ENCODE assay signal across 3 fruit fly cellular contexts in genomic region chr3R:29153197-29153644, dm6.
A peak's percentile ranks its signal among the peaks of the same experiment; 100 is the strongest.
TF ChIP-seq lines count a peak whose summit lies in the region.

Gene Slbp (minus strand): TSS chr3R:29153266.
Gene Rpn2 (plus strand): TSS chr3R:29153524.

TF ChIP-seq in whole organism, adult, 20 proteins besides CTCF, POLR2A, EP300 and RAD21 (continued from another document):
- peak; percentile 61 for TF ChIP-seq Clk (GFP tag; optimal IDR thresholded peaks at IDR 0.05; lab: Kevin White, UChicago)
- peak; percentile 75 for TF ChIP-seq Hr96 (GFP tag; optimal IDR thresholded peaks at IDR 0.05; lab: Kevin White, UChicago)

TF ChIP-seq in whole organism, embryonic, 481 proteins besides CTCF, POLR2A, EP300 and RAD21 (continued from another document and continues in another):
- TF ChIP-seq sim (GFP tag; IDR thresholded peaks at IDR 0.05; lab: Robert Waterston, UW) (no peak), MESR4 (GFP tag; optimal IDR thresholded peaks at IDR 0.05; lab: Kevin White, UChicago) (peak; percentile 58), CG11504 (tag; optimal IDR thresholded peaks at IDR 0.05; lab: Kevin White, UChicago) (peak; percentile 51), CG10209 (GFP tag; optimal IDR thresholded peaks at IDR 0.05; lab: Kevin White, UChicago) (peak; percentile 1), CG4730 (GFP tag; IDR thresholded peaks at IDR 0.05; lab: Robert Waterston, UW) (no peak), CG10979 (tag; optimal IDR thresholded peaks at IDR 0.05; lab: Kevin White, UChicago) (peak; percentile 13), tin (GFP tag; optimal IDR thresholded peaks at IDR 0.05; lab: Kevin White, UChicago) (peak; percentile 20), da (GFP tag; optimal IDR thresholded peaks at IDR 0.05; lab: Kevin White, UChicago) (no peak), CG6683 (GFP tag; optimal IDR thresholded peaks at IDR 0.05; lab: Kevin White, UChicago) (peak; percentile 37), CG3163 (GFP tag; optimal IDR thresholded peaks at IDR 0.05; lab: Kevin White, UChicago) (peak; percentile 59), CG1602 (GFP tag; optimal IDR thresholded peaks at IDR 0.05; lab: Kevin White, UChicago) (no peak), CG9817 (tag; optimal IDR thresholded peaks at IDR 0.05; lab: Kevin White, UChicago) (peak; percentile 19), Stat92E (GFP tag; optimal IDR thresholded peaks at IDR 0.05; lab: Kevin White, UChicago) (peak in 1 of 3 experiments; percentile 21), klu (GFP tag; IDR thresholded peaks at IDR 0.05; lab: Robert Waterston, UW) (no peak), ash1 (GFP tag; optimal IDR thresholded peaks at IDR 0.05; lab: Kevin White, UChicago) (no peak), CG8359 (GFP tag; optimal IDR thresholded peaks at IDR 0.05; lab: Kevin White, UChicago; ENCODE audit: borderline replicate concordance) (peak; percentile 66), Hsf (GFP tag; optimal IDR thresholded peaks at IDR 0.05; lab: Kevin White, UChicago) (peak; percentile 64), CG2129 (GFP tag; IDR thresholded peaks at IDR 0.05; lab: Robert Waterston, UW; ENCODE audit: partially characterized antibody) (peak; percentile 93), B-H2 (GFP tag; optimal IDR thresholded peaks at IDR 0.05; lab: Kevin White, UChicago) (peak; percentile 62), btn (GFP tag; optimal IDR thresholded peaks at IDR 0.05; lab: Kevin White, UChicago) (no peak), CG12155 (GFP tag; optimal IDR thresholded peaks at IDR 0.05; lab: Kevin White, UChicago) (peak; percentile 37), CG11456 (GFP tag; IDR thresholded peaks at IDR 0.05; lab: Robert Waterston, UW) (no peak), YL-1 (GFP tag; optimal IDR thresholded peaks at IDR 0.05; lab: Kevin White, UChicago) (peak; percentile 88), amos (GFP tag; IDR thresholded peaks at IDR 0.05; lab: Robert Waterston, UW; ENCODE audit: partially characterized antibody) (peak; percentile 94), sob (GFP tag; IDR thresholded peaks at IDR 0.05; lab: Robert Waterston, UW) (peak; percentile 62), CG14860 (GFP tag; IDR thresholded peaks at IDR 0.05; lab: Robert Waterston, UW; ENCODE audit: partially characterized antibody) (peak; percentile 84), CG12659 (GFP tag; optimal IDR thresholded peaks at IDR 0.05; lab: Kevin White, UChicago) (peak; percentile 82), lola (GFP tag; optimal IDR thresholded peaks at IDR 0.05; lab: Kevin White, UChicago) (peak in 1 of 3 experiments; percentile 25), Sox102F (GFP tag; optimal IDR thresholded peaks at IDR 0.05; lab: Kevin White, UChicago) (no peak), Gsc (GFP tag; IDR thresholded peaks at IDR 0.05; lab: Robert Waterston, UW) (no peak), Fer3 (tag; optimal IDR thresholded peaks at IDR 0.05; lab: Kevin White, UChicago) (peak; percentile 17), hkb (optimal IDR thresholded peaks at IDR 0.05; lab: Kevin White, UChicago) (peak; percentile 82), hkb (GFP tag; IDR thresholded peaks at IDR 0.05; lab: Robert Waterston, UW) (no peak; the same call in 1 of the 2 replicates), psq (GFP tag; optimal IDR thresholded peaks at IDR 0.05; lab: Kevin White, UChicago) (no peak), ttk (GFP tag; IDR thresholded peaks at IDR 0.05; lab: Robert Waterston, UW) (no peak), eve (GFP tag; optimal IDR thresholded peaks at IDR 0.05; lab: Kevin White, UChicago) (no peak), vnd (GFP tag; IDR thresholded peaks at IDR 0.05; lab: Robert Waterston, UW; ENCODE audit: partially characterized antibody) (peak; percentile 87), z (GFP tag; IDR thresholded peaks at IDR 0.05; lab: Robert Waterston, UW) (no peak), mirr (GFP tag; optimal IDR thresholded peaks at IDR 0.05; lab: Kevin White, UChicago) (peak; percentile 29), Ets97D (GFP tag; optimal IDR thresholded peaks at IDR 0.05; lab: Kevin White, UChicago) (peak; percentile 87), run (tag; optimal IDR thresholded peaks at IDR 0.05; lab: Kevin White, UChicago) (no peak), CG4404 (GFP tag; IDR thresholded peaks at IDR 0.05; lab: Robert Waterston, UW) (no peak), kah (GFP tag; optimal IDR thresholded peaks at IDR 0.05; lab: Kevin White, UChicago) (no peak), CG30403 (GFP tag; optimal IDR thresholded peaks at IDR 0.05; lab: Kevin White, UChicago) (peak; percentile 21), CG14014 (GFP tag; IDR thresholded peaks at IDR 0.05; lab: Robert Waterston, UW) (0 out of 2 replicates have a peak, but pooled peaks have one; percentile 25), zfh1 (GFP tag; IDR thresholded peaks at IDR 0.05; lab: Robert Waterston, UW) (no peak), tna (GFP tag; IDR thresholded peaks at IDR 0.05; lab: Robert Waterston, UW; ENCODE audit: partially characterized antibody) (peak; percentile 74), NC2β (GFP tag; optimal IDR thresholded peaks at IDR 0.05; lab: Kevin White, UChicago) (peak; percentile 45), nau (GFP tag; optimal IDR thresholded peaks at IDR 0.05; lab: Kevin White, UChicago) (no peak), knrl (GFP tag; IDR thresholded peaks at IDR 0.05; lab: Robert Waterston, UW; ENCODE audit: partially characterized antibody) (peak; percentile 94), CG3726 (GFP tag; IDR thresholded peaks at IDR 0.05; lab: Robert Waterston, UW) (no peak), CG9215 (GFP tag; IDR thresholded peaks at IDR 0.05; lab: Robert Waterston, UW) (no peak), caup (GFP tag; optimal IDR thresholded peaks at IDR 0.05; lab: Kevin White, UChicago; ENCODE audit: severe bottlenecking) (peak; percentile 10), pan (optimal IDR thresholded peaks at IDR 0.05; lab: Kevin White, UChicago) (no peak), pan (GFP tag; optimal IDR thresholded peaks at IDR 0.05 in 1 of 2, IDR thresholded peaks at IDR 0.05 in 1 of 2) (no peak), CG9727 (GFP tag; optimal IDR thresholded peaks at IDR 0.05; lab: Kevin White, UChicago) (peak; percentile 45), HmgD (GFP tag; optimal IDR thresholded peaks at IDR 0.05; lab: Kevin White, UChicago) (peak; percentile 62), odd (GFP tag; optimal IDR thresholded peaks at IDR 0.05; lab: Kevin White, UChicago) (no peak), Elba2 (GFP tag; optimal IDR thresholded peaks at IDR 0.05; lab: Kevin White, UChicago) (peak; percentile 40), CG13894 (tag; optimal IDR thresholded peaks at IDR 0.05; lab: Kevin White, UChicago) (no peak), Myb (GFP tag; optimal IDR thresholded peaks at IDR 0.05; lab: Kevin White, UChicago) (peak; percentile 82), sima (GFP tag; optimal IDR thresholded peaks at IDR 0.05; lab: Kevin White, UChicago) (no peak), CG17328 (GFP tag; IDR thresholded peaks at IDR 0.05; lab: Robert Waterston, UW) (no peak), sens-2 (GFP tag; IDR thresholded peaks at IDR 0.05; lab: Robert Waterston, UW) (no peak)

TF ChIP-seq in whole organism, prepupa, 60 proteins besides CTCF, POLR2A, EP300 and RAD21 (continued from another document):
- TF ChIP-seq CG6792 (GFP tag; optimal IDR thresholded peaks at IDR 0.05; lab: Kevin White, UChicago) (peak; percentile 23), CG15336 (GFP tag; IDR thresholded peaks at IDR 0.05; lab: Robert Waterston, UW) (no peak), ss (GFP tag; optimal IDR thresholded peaks at IDR 0.05; lab: Kevin White, UChicago) (peak in 1 of 2 experiments; percentile 13), fkh (GFP tag; optimal IDR thresholded peaks at IDR 0.05; lab: Kevin White, UChicago) (peak; percentile 22), CG7368 (GFP tag; optimal IDR thresholded peaks at IDR 0.05; lab: Kevin White, UChicago) (no peak), Hr4 (GFP tag; optimal IDR thresholded peaks at IDR 0.05; lab: Kevin White, UChicago) (no peak), CG10669 (GFP tag; optimal IDR thresholded peaks at IDR 0.05; lab: Kevin White, UChicago) (no peak), CG3919 (GFP tag; optimal IDR thresholded peaks at IDR 0.05; lab: Kevin White, UChicago) (peak; percentile 32), Eip78C (GFP tag; lab: Kevin White, UChicago) (peak; percentile 44), Eip75B (GFP tag; optimal IDR thresholded peaks at IDR 0.05; lab: Kevin White, UChicago) (peak; percentile 32), Sox102F (GFP tag; optimal IDR thresholded peaks at IDR 0.05; lab: Kevin White, UChicago) (no peak), cyc (GFP tag; optimal IDR thresholded peaks at IDR 0.05; lab: Kevin White, UChicago) (peak; percentile 37), CG11294 (GFP tag; IDR thresholded peaks at IDR 0.05; lab: Robert Waterston, UW) (no peak), Ets96B (tag; optimal IDR thresholded peaks at IDR 0.05; lab: Kevin White, UChicago) (peak; percentile 29), Ets21C (GFP tag; optimal IDR thresholded peaks at IDR 0.05; lab: Kevin White, UChicago) (no peak), dsx (GFP tag; optimal IDR thresholded peaks at IDR 0.05; lab: Kevin White, UChicago; ENCODE audit: poor library complexity, severe bottlenecking) (no peak), Smox (GFP tag; optimal IDR thresholded peaks at IDR 0.05; lab: Kevin White, UChicago) (no peak), CG10631 (GFP tag; optimal IDR thresholded peaks at IDR 0.05; lab: Kevin White, UChicago) (no peak), CG34406 (GFP tag; optimal IDR thresholded peaks at IDR 0.05; lab: Kevin White, UChicago) (no peak), salr (GFP tag; optimal IDR thresholded peaks at IDR 0.05; lab: Kevin White, UChicago) (no peak), CG6163 (GFP tag; IDR thresholded peaks at IDR 0.05; lab: Robert Waterston, UW) (no peak), CG1621 (tag; optimal IDR thresholded peaks at IDR 0.05; lab: Kevin White, UChicago) (peak; percentile 1), CG32006 (GFP tag; optimal IDR thresholded peaks at IDR 0.05; lab: Kevin White, UChicago) (no peak), Sox15 (GFP tag; optimal IDR thresholded peaks at IDR 0.05; lab: Kevin White, UChicago) (no peak), fd59A (GFP tag; optimal IDR thresholded peaks at IDR 0.05; lab: Kevin White, UChicago) (no peak), achi (GFP tag; optimal IDR thresholded peaks at IDR 0.05; lab: Kevin White, UChicago) (peak; percentile 19), CG4318 (GFP tag; optimal IDR thresholded peaks at IDR 0.05; lab: Kevin White, UChicago) (no peak), topi (GFP tag; optimal IDR thresholded peaks at IDR 0.05; lab: Kevin White, UChicago) (peak; percentile 21), svp (GFP tag; lab: Kevin White, UChicago) (no peak), CG9139 (GFP tag; optimal IDR thresholded peaks at IDR 0.05; lab: Kevin White, UChicago) (no peak), Sox14 (GFP tag; optimal IDR thresholded peaks at IDR 0.05; lab: Kevin White, UChicago) (peak; percentile 81), CG6808 (GFP tag; optimal IDR thresholded peaks at IDR 0.05; lab: Kevin White, UChicago) (no peak), Lpt (GFP tag; optimal IDR thresholded peaks at IDR 0.05; lab: Kevin White, UChicago) (no peak), Met (GFP tag; optimal IDR thresholded peaks at IDR 0.05; lab: Kevin White, UChicago) (no peak), Eip93F (GFP tag; optimal IDR thresholded peaks at IDR 0.05; lab: Kevin White, UChicago) (no peak), esn (GFP tag; optimal IDR thresholded peaks at IDR 0.05; lab: Kevin White, UChicago) (peak; percentile 64), spab (GFP tag; optimal IDR thresholded peaks at IDR 0.05; lab: Kevin White, UChicago) (no peak), Hr38 (GFP tag; optimal IDR thresholded peaks at IDR 0.05; lab: Kevin White, UChicago) (no peak), vri (GFP tag; optimal IDR thresholded peaks at IDR 0.05; lab: Kevin White, UChicago) (no peak), CG31627 (GFP tag; optimal IDR thresholded peaks at IDR 0.05; lab: Kevin White, UChicago) (peak; percentile 13)
